Worm (Caenorhabditis elegans) whole organism, L4 larva: ENCODE data around the gene T11F9.21.

Experiments used
- D1046.2 ChIP-seq: fragments of 200-800 bp; sonication (Bioruptor generic); IDR thresholded peaks from 2 replicates; pipeline ENCODE4 v1.3.6; 2022; ENCODE audit warnings: missing genetic modification characterization, missing compliant biosample characterization
- F26F4.8 ChIP-seq: fragments of 200-800 bp; sonication (Bioruptor generic); conservative IDR thresholded peaks from 2 replicates; pipeline ENCODE4 v1.3.6; 2022; ENCODE audit warnings: missing genetic modification characterization, missing compliant biosample characterization
- T20F7.1 ChIP-seq: fragments of 200-800 bp; sonication (Bioruptor generic); optimal IDR thresholded peaks from 2 replicates; lab custom pipeline; 2018; ENCODE audit warnings: mild to moderate bottlenecking, missing genetic modification characterization, missing compliant biosample characterization
- T26A8.4 ChIP-seq: fragments of 200-800 bp; sonication (Bioruptor generic); IDR thresholded peaks from 2 replicates; pipeline ENCODE4 v1.3.6; 2022; ENCODE audit warnings: missing genetic modification characterization, missing compliant biosample characterization
- Y48G9A.11 ChIP-seq: fragments of 200-800 bp; sonication (Bioruptor generic); IDR thresholded peaks from 2 replicates; pipeline ENCODE4 v1.3.6; 2022; ENCODE audit warnings: missing genetic modification reagents, missing genetic modification characterization, missing compliant biosample characterization
- ZK337.2 ChIP-seq: fragments of 200-800 bp; sonication (Bioruptor generic); IDR thresholded peaks from 2 replicates; pipeline ENCODE4 v1.3.6; 2022; ENCODE audit warnings: missing genetic modification reagents, missing genetic modification characterization, missing compliant biosample characterization
- ZK546.5 ChIP-seq, 2 experiments: sonication (generic microtip); optimal IDR thresholded peaks; 2 replicates each; lab custom pipeline; 2017; ENCODE audit warnings: missing biosample characterization in 2 of 2, missing genetic modification characterization in 2 of 2
- aha-1 ChIP-seq: fragments of 150-350 bp; peaks from one replicate; lab custom pipeline; 2014; ENCODE audit warnings: missing biosample characterization, missing genetic modification characterization
- attf-4 ChIP-seq: sonication (generic microtip); optimal IDR thresholded peaks from 3 replicates; lab custom pipeline; 2017; ENCODE audit warnings: missing biosample characterization, missing genetic modification characterization
- ceh-20 ChIP-seq: fragments of 200-800 bp; sonication (Bioruptor generic); IDR thresholded peaks from 2 replicates; pipeline ENCODE4 v1.3.6; 2022; ENCODE audit warnings: missing genetic modification reagents, missing genetic modification characterization, missing compliant biosample characterization
- ceh-62 ChIP-seq: sonication (generic microtip); optimal IDR thresholded peaks from 2 replicates; lab custom pipeline; 2017; ENCODE audit warnings: missing biosample characterization, missing genetic modification characterization
- ceh-82 ChIP-seq: sonication (generic microtip); optimal IDR thresholded peaks from 2 replicates; lab custom pipeline; 2017; ENCODE audit warnings: missing biosample characterization, missing genetic modification characterization
- ces-1 ChIP-seq: fragments of 150-350 bp; sonication (generic microtip); optimal IDR thresholded peaks from 4 replicates; lab custom pipeline; 2014; ENCODE audit warnings: missing biosample characterization, missing genetic modification reagents, missing genetic modification characterization
- daf-12 ChIP-seq: fragments of 150-350 bp; optimal IDR thresholded peaks from 2 replicates; lab custom pipeline; 2014; ENCODE audit warnings: missing biosample characterization, missing genetic modification reagents, missing genetic modification characterization
- daf-19 ChIP-seq: fragments of 200-800 bp; sonication (Bioruptor generic); conservative IDR thresholded peaks from 2 replicates; pipeline ENCODE4 v1.3.6; 2022; ENCODE audit warnings: missing genetic modification characterization, missing compliant biosample characterization
- dmd-6 ChIP-seq: fragments of 200-800 bp; sonication (Bioruptor generic); IDR thresholded peaks from 2 replicates; pipeline ENCODE4 v1.3.6; 2022; ENCODE audit warnings: missing genetic modification reagents, missing genetic modification characterization, missing compliant biosample characterization
- dmd-8 ChIP-seq: fragments of 200-800 bp; sonication (Bioruptor generic); IDR thresholded peaks from 2 replicates; pipeline ENCODE4 v1.3.6; 2022; ENCODE audit warnings: missing genetic modification characterization, missing compliant biosample characterization
- dmd-9 ChIP-seq: fragments of 200-800 bp; sonication (Bioruptor generic); IDR thresholded peaks from 2 replicates; pipeline ENCODE4 v1.3.6; 2022; ENCODE audit warnings: missing genetic modification reagents, missing genetic modification characterization, missing compliant biosample characterization
- duxl-1 ChIP-seq: sonication (generic microtip); optimal IDR thresholded peaks from 2 replicates; lab custom pipeline; 2016; ENCODE audit warnings: mild to moderate bottlenecking, missing genetic modification characterization, moderate library complexity, missing compliant biosample characterization; ENCODE audit not compliant: poor library complexity
- fkh-10 ChIP-seq: fragments of 150-350 bp; optimal IDR thresholded peaks from 2 replicates; lab custom pipeline; 2014; ENCODE audit warnings: missing biosample characterization, missing genetic modification reagents, missing genetic modification characterization
- jun-1 ChIP-seq: fragments of 150-350 bp; optimal IDR thresholded peaks from 2 replicates; lab custom pipeline; 2014; ENCODE audit warnings: missing biosample characterization, missing genetic modification reagents, missing genetic modification characterization
- lin-1 ChIP-seq: fragments of 200-800 bp; sonication (Bioruptor generic); IDR thresholded peaks from 2 replicates; pipeline ENCODE4 v1.3.6; 2022; ENCODE audit warnings: missing genetic modification reagents, missing genetic modification characterization, missing compliant biosample characterization
- lin-15B ChIP-seq: fragments of 150-350 bp; sonication (generic microtip); optimal IDR thresholded peaks from 3 replicates; lab custom pipeline; 2014; ENCODE audit warnings: missing biosample characterization, missing genetic modification characterization
- lin-29 ChIP-seq: fragments of 200-800 bp; sonication (Bioruptor generic); IDR thresholded peaks from 2 replicates; pipeline ENCODE4 v1.3.6; 2022; ENCODE audit warnings: missing genetic modification reagents, missing genetic modification characterization, missing compliant biosample characterization
- lin-38 ChIP-seq: fragments of 200-800 bp; sonication (Bioruptor generic); IDR thresholded peaks from 2 replicates; pipeline ENCODE4 v1.3.6; 2022; ENCODE audit warnings: missing genetic modification reagents, missing genetic modification characterization, missing compliant biosample characterization
- lsy-2 ChIP-seq, 2 experiments: fragments of 150-350 bp in 1 of 2; sonication (generic microtip) in 1 of 2; optimal IDR thresholded peaks; 2 replicates each; lab custom pipeline; 2014 to 2017; ENCODE audit warnings: missing biosample characterization in 2 of 2, missing genetic modification characterization in 2 of 2
- madf-9 ChIP-seq: fragments of 200-800 bp; sonication (Bioruptor generic); conservative IDR thresholded peaks from 2 replicates; pipeline ENCODE4 v1.3.6; 2022; ENCODE audit warnings: missing genetic modification reagents, missing genetic modification characterization, missing compliant biosample characterization
- mdl-1 ChIP-seq, 2 experiments: fragments of 150-350 bp in 1 of 2; sonication (generic microtip) in 1 of 2; optimal IDR thresholded peaks; 2 replicates each; lab custom pipeline; 2014 to 2017; ENCODE audit warnings: missing biosample characterization in 2 of 2, missing genetic modification characterization in 2 of 2
- mep-1 ChIP-seq: fragments of 150-350 bp; sonication (generic microtip); optimal IDR thresholded peaks from 3 replicates; lab custom pipeline; 2014; ENCODE audit warnings: missing biosample characterization, missing genetic modification characterization
- mes-2 ChIP-seq: sonication (generic microtip); optimal IDR thresholded peaks from 2 replicates; lab custom pipeline; 2016; ENCODE audit warnings: missing genotype, mild to moderate bottlenecking, missing genetic modification characterization, missing compliant biosample characterization; ENCODE audit not compliant: poor library complexity, severe bottlenecking
- mxl-2 ChIP-seq: fragments of 200-800 bp; sonication (Bioruptor generic); conservative IDR thresholded peaks from 2 replicates; pipeline ENCODE4 v1.3.6; 2022; ENCODE audit warnings: missing genetic modification reagents, missing genetic modification characterization, missing compliant biosample characterization
- nhr-102 ChIP-seq: sonication (generic microtip); optimal IDR thresholded peaks from 2 replicates; lab custom pipeline; 2016; ENCODE audit warnings: mild to moderate bottlenecking, missing genetic modification characterization, moderate library complexity, missing compliant biosample characterization
- nhr-111 ChIP-seq: fragments of 200-800 bp; sonication (Bioruptor generic); optimal IDR thresholded peaks from 2 replicates; lab custom pipeline; 2018; ENCODE audit warnings: mild to moderate bottlenecking, missing genetic modification characterization, missing compliant biosample characterization
- nhr-237 ChIP-seq: sonication (generic microtip); optimal IDR thresholded peaks from 2 replicates; lab custom pipeline; 2017; ENCODE audit warnings: missing biosample characterization, missing genetic modification characterization
- nhr-41 ChIP-seq: fragments of 200-800 bp; sonication (Bioruptor generic); IDR thresholded peaks from 2 replicates; pipeline ENCODE4 v1.3.6; 2022; ENCODE audit warnings: missing genetic modification reagents, missing genetic modification characterization, missing compliant biosample characterization
- nhr-42 ChIP-seq: fragments of 200-800 bp; sonication (Bioruptor generic); IDR thresholded peaks from 2 replicates; pipeline ENCODE4 v1.3.6; 2022; ENCODE audit warnings: missing genetic modification characterization, missing compliant biosample characterization
- nhr-48 ChIP-seq: sonication (generic microtip); optimal IDR thresholded peaks from 2 replicates; lab custom pipeline; 2016; ENCODE audit warnings: mild to moderate bottlenecking, missing genetic modification characterization, missing compliant biosample characterization
- nhr-6 ChIP-seq: fragments of 150-350 bp; optimal IDR thresholded peaks from 2 replicates; lab custom pipeline; 2014; ENCODE audit warnings: missing biosample characterization, missing genetic modification characterization
- nhr-76 ChIP-seq: fragments of 150-350 bp; optimal IDR thresholded peaks from 2 replicates; lab custom pipeline; 2014; ENCODE audit warnings: missing biosample characterization, missing genetic modification characterization
- nhr-77 ChIP-seq: fragments of 150-350 bp; optimal IDR thresholded peaks from 2 replicates; lab custom pipeline; 2014; ENCODE audit warnings: missing biosample characterization, missing genetic modification characterization
- set-16 ChIP-seq: fragments of 200-800 bp; sonication (Bioruptor generic); IDR thresholded peaks from 2 replicates; pipeline ENCODE4 v1.3.6; 2022; ENCODE audit warnings: missing genetic modification reagents, missing genetic modification characterization, missing compliant biosample characterization
- snpc-4 ChIP-seq: fragments of 150-350 bp; optimal IDR thresholded peaks from 2 replicates; lab custom pipeline; 2014; ENCODE audit warnings: missing biosample characterization, missing genetic modification characterization
- spr-1 ChIP-seq: sonication (generic microtip); optimal IDR thresholded peaks from 2 replicates; lab custom pipeline; 2016; ENCODE audit warnings: mild to moderate bottlenecking, missing genetic modification characterization, missing compliant biosample characterization
- spr-3 ChIP-seq: fragments of 200-800 bp; sonication (Bioruptor generic); optimal IDR thresholded peaks from 2 replicates; lab custom pipeline; 2018; ENCODE audit warnings: mild to moderate bottlenecking, missing genetic modification characterization, missing compliant biosample characterization
- tag-97 ChIP-seq: fragments of 200-800 bp; sonication (Bioruptor generic); IDR thresholded peaks from 2 replicates; pipeline ENCODE4 v1.3.6; 2022; ENCODE audit warnings: missing genetic modification characterization, missing compliant biosample characterization
- tra-1 ChIP-seq: fragments of 200-800 bp; sonication (Bioruptor generic); IDR thresholded peaks from 2 replicates; pipeline ENCODE4 v1.3.6; 2022; ENCODE audit warnings: missing genetic modification reagents, missing genetic modification characterization, missing compliant biosample characterization
- unc-39 ChIP-seq: sonication (generic microtip); optimal IDR thresholded peaks from 2 replicates; lab custom pipeline; 2017; ENCODE audit warnings: missing biosample characterization, missing genetic modification characterization
- vab-7 ChIP-seq: fragments of 200-800 bp; sonication (Bioruptor generic); IDR thresholded peaks from 2 replicates; pipeline ENCODE4 v1.3.6; 2022; ENCODE audit warnings: missing genetic modification reagents, missing genetic modification characterization, missing compliant biosample characterization
- zag-1 ChIP-seq: fragments of 150-350 bp; optimal IDR thresholded peaks from 2 replicates; lab custom pipeline; 2014; ENCODE audit warnings: missing biosample characterization, missing genetic modification characterization
- zfp-2 ChIP-seq: sonication (generic microtip); optimal IDR thresholded peaks from 2 replicates; lab custom pipeline; 2016; ENCODE audit warnings: mild to moderate bottlenecking, missing genetic modification characterization, missing compliant biosample characterization
- zfp-3 ChIP-seq: fragments of 200-800 bp; sonication (Bioruptor generic); conservative IDR thresholded peaks from 2 replicates; pipeline ENCODE4 v1.3.6; 2022; ENCODE audit warnings: missing genetic modification reagents, missing genetic modification characterization, missing compliant biosample characterization
- ztf-7 ChIP-seq: fragments of 150-350 bp; optimal IDR thresholded peaks from 2 replicates; lab custom pipeline; 2014; ENCODE audit warnings: missing biosample characterization, missing genetic modification characterization

T11F9.21 gene

DNA sequence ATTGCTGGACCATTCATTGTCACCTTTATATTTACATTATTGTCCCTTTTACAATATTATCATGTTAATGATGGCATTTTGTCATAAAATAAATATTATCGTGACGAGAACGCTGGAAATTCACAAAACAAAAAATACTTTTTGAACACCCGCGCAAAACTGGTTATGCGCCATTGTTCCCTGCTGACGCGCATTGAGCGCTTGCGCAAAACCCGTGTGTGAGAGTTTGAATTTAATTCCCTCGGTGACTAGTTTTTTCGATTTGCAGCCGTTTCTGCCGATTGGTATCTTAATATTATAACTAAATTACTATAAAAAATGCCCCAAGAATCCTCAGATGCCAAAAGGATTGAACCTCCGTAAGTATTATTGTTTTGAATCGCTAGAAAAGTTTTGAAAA, 28.9 kb downstream of the T11F9.21 start, which contains the start of gene pafo-1 (continued):
- TF ChIP-seq madf-9 (GFP tag; lab: Robert Waterston, UW) (peak; percentile 46; the same call in 1 of the 2 replicates), D1046.2 (GFP tag; lab: Robert Waterston, UW) (0 out of 2 replicates have a peak, but pooled peaks have one; percentile 31), nhr-48 (tag; lab: Kevin White, UChicago) (peak; percentile 75), daf-19 (GFP tag; lab: Robert Waterston, UW) (peak; percentile 66; the same call in 1 of the 2 replicates), daf-12 (tag; lab: Kevin White, UChicago) (no peak), mep-1 (tag; lab: Kevin White, UChicago) (no peak), jun-1 (no peak), tra-1 (GFP tag; lab: Robert Waterston, UW) (no peak; the same call in 1 of the 2 replicates), unc-39 (tag; lab: Kevin White, UChicago) (no peak), ztf-7 (tag; lab: Kevin White, UChicago) (no peak), spr-1 (tag; lab: Kevin White, UChicago) (peak; percentile 67), aha-1 (tag; lab: Kevin White, UChicago) (peak; percentile 96), ZK337.2 (GFP tag; lab: Robert Waterston, UW) (no peak), lin-1 (GFP tag; lab: Robert Waterston, UW) (peak; percentile 50; the same call in 1 of the 2 replicates), mdl-1 (tag; optimal IDR thresholded peaks at IDR 0.05; lab: Kevin White, UChicago) (peak in 1 of 2 experiments; percentile 52), tag-97 (GFP tag; lab: Robert Waterston, UW) (no peak), dmd-9 (no peak), ceh-62 (tag; lab: Kevin White, UChicago) (no peak), F26F4.8 (GFP tag; lab: Robert Waterston, UW) (no peak), dmd-8 (GFP tag; lab: Robert Waterston, UW) (no peak), fkh-10 (GFP tag; lab: Kevin White, UChicago) (peak; percentile 57), zfp-2 (no peak), ceh-82 (tag; lab: Kevin White, UChicago) (no peak), nhr-77 (tag; lab: Kevin White, UChicago) (peak; percentile 54), mes-2 (tag; lab: Kevin White, UChicago) (peak; percentile 90), ces-1 (GFP tag; lab: Kevin White, UChicago) (no peak), ceh-20 (GFP tag; lab: Robert Waterston, UW) (peak; percentile 82), T20F7.1 (peak; percentile 76), lin-15B (tag; lab: Kevin White, UChicago) (peak; percentile 9), ZK546.5 (tag; optimal IDR thresholded peaks at IDR 0.05; lab: Kevin White, UChicago) (no peak), nhr-42 (GFP tag; lab: Robert Waterston, UW) (peak; percentile 84), attf-4 (no peak), zag-1 (tag; lab: Kevin White, UChicago) (no peak), nhr-6 (tag; lab: Kevin White, UChicago) (peak; percentile 88), duxl-1 (peak; percentile 86), set-16 (GFP tag; lab: Robert Waterston, UW) (no peak), nhr-102 (peak; percentile 91), nhr-76 (tag; lab: Kevin White, UChicago) (no peak), spr-3 (GFP tag; lab: Kevin White, UChicago) (peak; percentile 39), snpc-4 (tag; lab: Kevin White, UChicago) (no peak), Y48G9A.11 (0 out of 2 replicates have a peak, but pooled peaks have one; percentile 27), vab-7 (GFP tag; lab: Robert Waterston, UW) (no peak), nhr-237 (tag; lab: Kevin White, UChicago) (no peak), nhr-41 (GFP tag; lab: Robert Waterston, UW) (no peak), lin-38 (GFP tag; lab: Robert Waterston, UW) (no peak), zfp-3 (GFP tag; lab: Robert Waterston, UW) (0 out of 2 replicates have a peak, but pooled peaks have one; percentile 45), dmd-6 (GFP tag; lab: Robert Waterston, UW) (peak; percentile 84), lin-29 (GFP tag; lab: Robert Waterston, UW) (no peak), mxl-2 (GFP tag; lab: Robert Waterston, UW) (no peak), nhr-111 (no peak), lsy-2 (tag; optimal IDR thresholded peaks at IDR 0.05; lab: Kevin White, UChicago) (no peak), T26A8.4 (GFP tag; lab: Robert Waterston, UW) (peak; percentile 90)
